Fruit fly (Drosophila melanogaster) whole organism, embryonic: ENCODE results near the gene Leash.

Experiments
- Atf6 ChIP-seq: fragments of 200-800 bp; sonication (Bioruptor generic); IDR thresholded peaks from 2 replicates; pipeline ENCODE4 v1.3.6; 2022; ENCODE audit warnings: missing biosample characterization, missing genetic modification characterization
- CG10366 ChIP-seq: fragments of 200-800 bp; sonication (Bioruptor generic); IDR thresholded peaks from 2 replicates; pipeline ENCODE4 v1.3.6; 2022; ENCODE audit warnings: missing biosample characterization, missing genetic modification characterization
- CG10431 ChIP-seq: fragments of 200-800 bp; sonication (Bioruptor generic); optimal IDR thresholded peaks from 3 replicates; lab custom pipeline; 2018; ENCODE audit warnings: missing biosample characterization, mild to moderate bottlenecking, missing genetic modification characterization
- CG10462 ChIP-seq: fragments of 200-800 bp; sonication (Bioruptor generic); optimal IDR thresholded peaks from 2 replicates; lab custom pipeline; 2016; ENCODE audit warnings: missing biosample characterization, missing genetic modification characterization
- CG10979 ChIP-seq: fragments of 200-800 bp; sonication (Bioruptor generic); optimal IDR thresholded peaks from 2 replicates; lab custom pipeline; 2018; ENCODE audit warnings: missing biosample characterization, mild to moderate bottlenecking, missing genetic modification characterization, moderate library complexity
- CG11093 ChIP-seq: fragments of 200-800 bp; sonication (Bioruptor generic); IDR thresholded peaks from 3 replicates; pipeline ENCODE4 v1.3.6; 2022; ENCODE audit warnings: missing biosample characterization, missing genetic modification characterization
- CG11696 ChIP-seq: fragments of 200-800 bp; sonication (Bioruptor generic); IDR thresholded peaks from 2 replicates; pipeline ENCODE4 v1.3.6; 2022; ENCODE audit warnings: missing biosample characterization, missing genetic modification characterization
- CG12071 ChIP-seq: fragments of 200-800 bp; sonication (Bioruptor generic); optimal IDR thresholded peaks from 3 replicates; lab custom pipeline; 2018; ENCODE audit warnings: missing biosample characterization, mild to moderate bottlenecking, missing genetic modification characterization
- CG12219 ChIP-seq: fragments of 200-800 bp; sonication (Bioruptor generic); optimal IDR thresholded peaks from 3 replicates; lab custom pipeline; 2018; ENCODE audit warnings: missing biosample characterization, mild to moderate bottlenecking, missing genetic modification characterization
- CG12769 ChIP-seq: fragments of 200-800 bp; sonication (Bioruptor generic); optimal IDR thresholded peaks from 2 replicates; lab custom pipeline; 2019; ENCODE audit warnings: missing biosample characterization, mild to moderate bottlenecking, missing genetic modification characterization, moderate library complexity
- CG13287 ChIP-seq: fragments of 200-800 bp; sonication (Bioruptor generic); IDR thresholded peaks from 2 replicates; pipeline ENCODE4 v1.3.6; 2022; ENCODE audit warnings: missing biosample characterization, missing genetic modification characterization; ENCODE audit not compliant: partially characterized antibody
- CG14710 ChIP-seq: fragments of 200-800 bp; sonication (Bioruptor generic); optimal IDR thresholded peaks from 3 replicates; lab custom pipeline; 2019; ENCODE audit warnings: missing biosample characterization, mild to moderate bottlenecking, missing genetic modification characterization, moderate library complexity
- CG15601 ChIP-seq: fragments of 200-800 bp; sonication (Bioruptor generic); optimal IDR thresholded peaks from 3 replicates; lab custom pipeline; 2019; ENCODE audit warnings: missing biosample characterization, mild to moderate bottlenecking, missing genetic modification characterization, moderate library complexity
- CG17829 ChIP-seq: fragments of 200-800 bp; optimal IDR thresholded peaks from 2 replicates; lab custom pipeline; 2019; ENCODE audit warnings: missing biosample characterization, mild to moderate bottlenecking, missing genetic modification characterization, moderate library complexity
- CG18262 ChIP-seq: fragments of 200-800 bp; optimal IDR thresholded peaks from 3 replicates; lab custom pipeline; 2019; ENCODE audit warnings: missing biosample characterization, mild to moderate bottlenecking, missing genetic modification characterization, moderate library complexity
- CG3163 ChIP-seq: fragments of 200-800 bp; sonication (Bioruptor generic); optimal IDR thresholded peaks from 3 replicates; lab custom pipeline; 2016; ENCODE audit warnings: missing biosample characterization, missing genetic modification characterization
- CG34376 ChIP-seq: fragments of 200-800 bp; sonication (Bioruptor generic); optimal IDR thresholded peaks from 2 replicates; lab custom pipeline; 2018; ENCODE audit warnings: missing biosample characterization, mild to moderate bottlenecking, missing genetic modification characterization
- CG6254 ChIP-seq: fragments of 200-800 bp; sonication (Bioruptor generic); optimal IDR thresholded peaks from 3 replicates; lab custom pipeline; 2017; ENCODE audit warnings: mild to moderate bottlenecking, missing biosample characterization, missing genetic modification reagents, missing genetic modification characterization
- CG6791 ChIP-seq: fragments of 200-800 bp; sonication (Bioruptor generic); IDR thresholded peaks from 3 replicates; pipeline ENCODE4 v1.3.6; 2022; ENCODE audit warnings: missing biosample characterization, missing genetic modification characterization; ENCODE audit not compliant: partially characterized antibody
- CG7556 ChIP-seq: fragments of 200-800 bp; sonication (Bioruptor generic); optimal IDR thresholded peaks from 2 replicates; lab custom pipeline; 2017; ENCODE audit warnings: missing biosample characterization, mild to moderate bottlenecking, missing genetic modification characterization
- CG8290 ChIP-seq, 3 experiments: fragments of 200-800 bp; sonication (Bioruptor generic); optimal IDR thresholded peaks; 2 replicates each; lab custom pipeline; 2016 to 2019; ENCODE audit warnings: missing biosample characterization in 3 of 3, missing genetic modification characterization in 3 of 3, mild to moderate bottlenecking in 2 of 3, moderate library complexity in 1 of 3
- CG8765 ChIP-seq: fragments of 200-800 bp; sonication (Bioruptor generic); IDR thresholded peaks from 2 replicates; pipeline ENCODE4 v1.3.6; 2022; ENCODE audit warnings: missing biosample characterization, missing genetic modification characterization
- Dad ChIP-seq: fragments of 200-800 bp; sonication (Bioruptor generic); optimal IDR thresholded peaks from 3 replicates; lab custom pipeline; 2016; ENCODE audit warnings: missing biosample characterization, missing genetic modification characterization
- Dp ChIP-seq: fragments of 200-800 bp; sonication (Bioruptor generic); optimal IDR thresholded peaks from 2 replicates; lab custom pipeline; 2018; ENCODE audit warnings: missing biosample characterization, mild to moderate bottlenecking, missing genetic modification characterization, moderate library complexity
- Meics ChIP-seq: fragments of 200-800 bp; sonication (Bioruptor generic); optimal IDR thresholded peaks from 2 replicates; lab custom pipeline; 2017; ENCODE audit warnings: missing biosample characterization, mild to moderate bottlenecking, missing genetic modification characterization
- Mes4 ChIP-seq: fragments of 200-800 bp; sonication (Bioruptor generic); optimal IDR thresholded peaks from 2 replicates; lab custom pipeline; 2016; ENCODE audit warnings: missing biosample characterization, missing genetic modification characterization
- Oaz ChIP-seq: fragments of 200-800 bp; sonication (Bioruptor generic); IDR thresholded peaks from 2 replicates; pipeline ENCODE4 v1.3.6; 2022; ENCODE audit warnings: missing biosample characterization, missing genetic modification characterization
- Side ChIP-seq: fragments of 200-800 bp; sonication (Bioruptor generic); optimal IDR thresholded peaks from 2 replicates; lab custom pipeline; 2016; ENCODE audit warnings: missing biosample characterization, missing genetic modification characterization
- Sox102F ChIP-seq: fragments of 200-800 bp; sonication (Bioruptor generic); optimal IDR thresholded peaks from 2 replicates; lab custom pipeline; 2018; ENCODE audit warnings: missing biosample characterization, mild to moderate bottlenecking, missing genetic modification characterization, moderate library complexity
- Taf1 ChIP-seq: fragments of 200-800 bp; sonication (Bioruptor generic); IDR thresholded peaks from 2 replicates; pipeline ENCODE4 v1.3.6; 2022; ENCODE audit warnings: missing biosample characterization, missing genetic modification characterization
- ase ChIP-seq: fragments of 200-800 bp; sonication (Bioruptor generic); IDR thresholded peaks from 3 replicates; pipeline ENCODE4 v1.3.6; 2022; ENCODE audit warnings: missing biosample characterization, missing genetic modification characterization
- bbx ChIP-seq: fragments of 200-800 bp; sonication (Bioruptor generic); IDR thresholded peaks from 2 replicates; pipeline ENCODE4 v1.3.6; 2022; ENCODE audit warnings: missing biosample characterization, missing genetic modification characterization; ENCODE audit not compliant: partially characterized antibody
- caup ChIP-seq: fragments of 200-800 bp; sonication (Bioruptor generic); optimal IDR thresholded peaks from 3 replicates; lab custom pipeline; 2017; ENCODE audit warnings: missing biosample characterization, mild to moderate bottlenecking, missing genetic modification characterization, moderate library complexity; ENCODE audit not compliant: severe bottlenecking
- chif ChIP-seq, 2 experiments: fragments of 200-800 bp; sonication (Bioruptor generic); optimal IDR thresholded peaks; 3 replicates each; lab custom pipeline; 2016; ENCODE audit warnings: missing biosample characterization in 2 of 2, missing genetic modification characterization in 2 of 2
- crol ChIP-seq: fragments of 200-800 bp; sonication (Bioruptor generic); IDR thresholded peaks from 2 replicates; pipeline ENCODE4 v1.3.6; 2022; ENCODE audit warnings: missing biosample characterization, missing genetic modification characterization
- crp ChIP-seq, 2 experiments: fragments of 200-800 bp; sonication (Bioruptor generic); optimal IDR thresholded peaks; 2 replicates in 1 of 2; 3 replicates in 1 of 2; lab custom pipeline; 2017; ENCODE audit warnings: missing biosample characterization in 2 of 2, missing genetic modification characterization in 2 of 2, mild to moderate bottlenecking in 1 of 2, moderate library complexity in 1 of 2
- dan ChIP-seq: fragments of 200-800 bp; sonication (Bioruptor generic); IDR thresholded peaks from 2 replicates; pipeline ENCODE4 v1.3.6; 2022; ENCODE audit warnings: missing biosample characterization, missing genetic modification characterization
- jigr1 ChIP-seq: fragments of 200-800 bp; sonication (Bioruptor generic); IDR thresholded peaks from 3 replicates; pipeline ENCODE4 v1.3.6; 2022; ENCODE audit warnings: missing biosample characterization, missing genetic modification characterization
- maf-S ChIP-seq: fragments of 200-800 bp; sonication (Bioruptor generic); optimal IDR thresholded peaks from 2 replicates; lab custom pipeline; 2016; ENCODE audit warnings: missing biosample characterization, missing genetic modification characterization
- nerfin-2 ChIP-seq: fragments of 200-800 bp; sonication (Bioruptor generic); IDR thresholded peaks from 2 replicates; pipeline ENCODE4 v1.3.6; 2022; ENCODE audit warnings: missing biosample characterization, missing genetic modification characterization; ENCODE audit not compliant: partially characterized antibody
- oc ChIP-seq: fragments of 200-800 bp; sonication (Bioruptor generic); optimal IDR thresholded peaks from 2 replicates; lab custom pipeline; 2018; ENCODE audit warnings: missing biosample characterization, mild to moderate bottlenecking, missing genetic modification characterization, moderate library complexity
- p53 ChIP-seq: fragments of 200-800 bp; sonication (Bioruptor generic); optimal IDR thresholded peaks from 2 replicates; lab custom pipeline; 2016; ENCODE audit warnings: missing biosample characterization, missing genetic modification characterization
- phol ChIP-seq: fragments of 200-800 bp; sonication (Bioruptor generic); optimal IDR thresholded peaks from 3 replicates; lab custom pipeline; 2018; ENCODE audit warnings: missing biosample characterization, mild to moderate bottlenecking, missing genetic modification characterization, moderate library complexity
- pros ChIP-seq: fragments of 200-800 bp; sonication (Bioruptor generic); optimal IDR thresholded peaks from 3 replicates; lab custom pipeline; 2019; ENCODE audit warnings: missing biosample characterization, mild to moderate bottlenecking, missing genetic modification characterization, moderate library complexity
- ranshi ChIP-seq: fragments of 200-800 bp; sonication (Bioruptor generic); IDR thresholded peaks from 2 replicates; pipeline ENCODE4 v1.3.6; 2022; ENCODE audit warnings: missing biosample characterization, missing genetic modification characterization
- ro ChIP-seq: fragments of 200-800 bp; sonication (Bioruptor generic); IDR thresholded peaks from 2 replicates; pipeline ENCODE4 v1.3.6; 2022; ENCODE audit warnings: missing biosample characterization, missing genetic modification characterization
- sens-2 ChIP-seq: fragments of 200-800 bp; sonication (Bioruptor generic); IDR thresholded peaks from 2 replicates; pipeline ENCODE4 v1.3.6; 2022; ENCODE audit warnings: missing biosample characterization, missing genetic modification characterization
- toy ChIP-seq: fragments of 200-800 bp; sonication (Bioruptor generic); IDR thresholded peaks from 2 replicates; pipeline ENCODE4 v1.3.6; 2022; ENCODE audit warnings: missing biosample characterization, missing genetic modification characterization
- yki ChIP-seq: fragments of >200 bp; optimal IDR thresholded peaks from 3 replicates; lab custom pipeline; 2018
- zf30C ChIP-seq: fragments of 200-800 bp; sonication (Bioruptor generic); optimal IDR thresholded peaks from 3 replicates; lab custom pipeline; 2018; ENCODE audit warnings: missing biosample characterization, mild to moderate bottlenecking, missing genetic modification characterization

Leash gene

DNA sequence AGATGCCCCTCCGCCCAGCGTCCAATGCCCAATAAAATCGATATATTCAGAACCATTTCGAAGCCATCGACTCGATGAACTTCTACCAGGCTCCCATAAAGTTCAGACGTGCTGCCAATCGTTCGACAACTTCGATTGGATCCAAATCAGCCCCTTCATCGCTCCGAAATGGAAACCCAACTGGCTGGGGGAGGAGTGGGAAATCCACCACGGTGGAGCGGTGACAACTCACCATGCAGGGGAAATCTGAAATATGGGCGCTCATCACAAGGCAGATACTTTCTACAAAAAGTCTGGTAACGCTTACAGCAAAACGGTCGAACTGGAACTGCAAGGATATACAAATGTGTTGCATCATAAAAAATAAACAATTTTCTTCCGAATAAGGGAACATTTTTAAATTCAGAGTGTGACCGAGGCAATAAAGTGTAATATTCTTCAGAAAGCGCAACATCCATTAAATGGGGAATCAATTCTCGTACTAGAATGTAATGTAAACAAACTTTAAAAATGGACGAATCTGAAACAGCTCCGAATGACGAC is 33.0 kb upstream of the Leash start, which contains the start of gene CG4565 (continued):
- TF ChIP-seq zf30C, result peak; percentile 9
- TF ChIP-seq CG10979, result peak; percentile 13
- no peak for TF ChIP-seq CG6254 (GFP tag; lab: Kevin White, UChicago)
- no peak for TF ChIP-seq ase (GFP tag; lab: Robert Waterston, UW)
- no peak for TF ChIP-seq CG8765
- TF ChIP-seq CG8290 (GFP tag; optimal IDR thresholded peaks at IDR 0.05; lab: Kevin White, UChicago), result peak; percentile 20
- TF ChIP-seq CG8290 (tag; optimal IDR thresholded peaks at IDR 0.05; lab: Kevin White, UChicago), result no peak
- TF ChIP-seq CG10462, result no peak
- TF ChIP-seq pros, result peak; percentile 13
- no peak for TF ChIP-seq ranshi (GFP tag; lab: Robert Waterston, UW)
- TF ChIP-seq yki (lab: Kevin White, UChicago), result no peak
- no peak for TF ChIP-seq Dad (GFP tag; lab: Kevin White, UChicago)
- no peak for TF ChIP-seq CG18262 (tag; lab: Kevin White, UChicago)
- TF ChIP-seq CG12769 (tag; lab: Kevin White, UChicago), result no peak
- TF ChIP-seq dan, result no peak
- TF ChIP-seq bbx (GFP tag; lab: Robert Waterston, UW), result peak; percentile 53
- TF ChIP-seq Dp (GFP tag; lab: Kevin White, UChicago), result peak; percentile 57
- no peak for TF ChIP-seq CG10431 (GFP tag; lab: Kevin White, UChicago)
- no peak for TF ChIP-seq p53 (GFP tag; lab: Kevin White, UChicago)
- no peak for TF ChIP-seq jigr1 (GFP tag; lab: Robert Waterston, UW)
- TF ChIP-seq CG6791 (GFP tag; lab: Robert Waterston, UW), result peak; percentile 53; the same call in 1 of the 3 replicates
- no peak for TF ChIP-seq Oaz
- no peak for TF ChIP-seq caup (GFP tag; lab: Kevin White, UChicago)
- TF ChIP-seq CG12071 (GFP tag; lab: Kevin White, UChicago), result no peak
- TF ChIP-seq crol (GFP tag; lab: Robert Waterston, UW), result peak; percentile 63; the same call in 1 of the 2 replicates
- no peak for TF ChIP-seq toy (GFP tag; lab: Robert Waterston, UW)
- no peak for TF ChIP-seq ro
- TF ChIP-seq phol (tag; lab: Kevin White, UChicago), result peak; percentile 29
- no peak for TF ChIP-seq Taf1 (GFP tag; lab: Robert Waterston, UW)
- TF ChIP-seq Meics (GFP tag; lab: Kevin White, UChicago), result no peak
- peak; percentile 26 for TF ChIP-seq CG14710 (tag; lab: Kevin White, UChicago)
- TF ChIP-seq oc (tag; lab: Kevin White, UChicago), result no peak
- TF ChIP-seq maf-S, result no peak
- no peak for TF ChIP-seq sens-2 (GFP tag; lab: Robert Waterston, UW)
- no peak for TF ChIP-seq Side (GFP tag; lab: Kevin White, UChicago)
- no peak for TF ChIP-seq Sox102F (GFP tag; lab: Kevin White, UChicago)
- no peak for TF ChIP-seq CG11093 (GFP tag; lab: Robert Waterston, UW)
- no peak for TF ChIP-seq CG3163 (GFP tag; lab: Kevin White, UChicago)
- TF ChIP-seq Atf6 (GFP tag; lab: Robert Waterston, UW), result peak; percentile 33; the same call in 1 of the 2 replicates
- TF ChIP-seq chif (GFP tag; optimal IDR thresholded peaks at IDR 0.05; lab: Kevin White, UChicago), result no peak
- no peak for TF ChIP-seq Mes4 (GFP tag; lab: Kevin White, UChicago)
- TF ChIP-seq nerfin-2 (GFP tag; lab: Robert Waterston, UW), result no peak
- TF ChIP-seq CG11696 (GFP tag; lab: Robert Waterston, UW), result no peak
- TF ChIP-seq CG34376, result peak; percentile 64
- TF ChIP-seq CG17829 (tag; lab: Kevin White, UChicago), result peak; percentile 8
- no peak for TF ChIP-seq CG15601 (tag; lab: Kevin White, UChicago)
- TF ChIP-seq CG7556 (GFP tag; lab: Kevin White, UChicago), result no peak
- TF ChIP-seq CG10366, result no peak
- TF ChIP-seq CG12219 (GFP tag; lab: Kevin White, UChicago), result no peak
- TF ChIP-seq crp (GFP tag; optimal IDR thresholded peaks at IDR 0.05; lab: Kevin White, UChicago), result peak in 1 of 2 experiments; percentile 60
- peak; percentile 45 for TF ChIP-seq CG13287 (GFP tag; lab: Robert Waterston, UW)
